Worm (Caenorhabditis elegans) whole organism, mixed stage, embryonic: ENCODE measurements around the gene C18B10.6.

Source experiments
- bed-3 ChIP-seq: fragments of 200-800 bp; sonication (Bioruptor generic); optimal IDR thresholded peaks from 3 replicates; lab custom pipeline; 2018; ENCODE audit warnings: mild to moderate bottlenecking, missing genetic modification characterization, moderate library complexity, missing compliant biosample characterization
- blmp-1 ChIP-seq: fragments of 150-350 bp; optimal IDR thresholded peaks from 2 replicates; lab custom pipeline; 2014; ENCODE audit warnings: missing biosample characterization, missing genetic modification characterization
- ces-1 ChIP-seq: fragments of 150-350 bp; optimal IDR thresholded peaks from 2 replicates; lab custom pipeline; 2014; ENCODE audit warnings: missing biosample characterization, missing genetic modification reagents, missing genetic modification characterization
- ham-2 ChIP-seq: fragments of 200-800 bp; sonication (Bioruptor generic); optimal IDR thresholded peaks from 2 replicates; lab custom pipeline; 2018; ENCODE audit warnings: mild to moderate bottlenecking, missing genetic modification characterization, missing compliant biosample characterization
- hlh-1 ChIP-seq: fragments of 150-350 bp; optimal IDR thresholded peaks from 2 replicates; lab custom pipeline; 2014; ENCODE audit warnings: missing biosample characterization, missing genetic modification reagents, missing genetic modification characterization
- lin-13 ChIP-seq: fragments of 150-350 bp; optimal IDR thresholded peaks from 2 replicates; lab custom pipeline; 2014; ENCODE audit warnings: missing biosample characterization, missing genetic modification characterization
- lin-32 ChIP-seq: fragments of 200-800 bp; sonication (Bioruptor generic); optimal IDR thresholded peaks from 2 replicates; lab custom pipeline; 2018; ENCODE audit warnings: mild to moderate bottlenecking, missing genetic modification characterization, missing compliant biosample characterization
- mep-1 ChIP-seq: fragments of 150-350 bp; optimal IDR thresholded peaks from 2 replicates; lab custom pipeline; 2017; ENCODE audit warnings: missing biosample characterization, missing genetic modification reagents, missing genetic modification characterization, inconsistent platforms
- nhr-28 ChIP-seq: fragments of 150-350 bp; optimal IDR thresholded peaks from 2 replicates; lab custom pipeline; 2014; ENCODE audit warnings: missing biosample characterization, missing genetic modification characterization
- nhr-76 ChIP-seq: sonication (generic microtip); optimal IDR thresholded peaks from 2 replicates; lab custom pipeline; 2017; ENCODE audit warnings: missing biosample characterization, missing genetic modification characterization
- sem-2 ChIP-seq: fragments of 200-800 bp; sonication (Bioruptor generic); optimal IDR thresholded peaks from 2 replicates; lab custom pipeline; 2018; ENCODE audit warnings: mild to moderate bottlenecking, missing genetic modification characterization, missing compliant biosample characterization
- unc-39 ChIP-seq: fragments of 150-350 bp; optimal IDR thresholded peaks from 2 replicates; lab custom pipeline; 2014; ENCODE audit warnings: missing biosample characterization, missing genetic modification characterization

DNA sequence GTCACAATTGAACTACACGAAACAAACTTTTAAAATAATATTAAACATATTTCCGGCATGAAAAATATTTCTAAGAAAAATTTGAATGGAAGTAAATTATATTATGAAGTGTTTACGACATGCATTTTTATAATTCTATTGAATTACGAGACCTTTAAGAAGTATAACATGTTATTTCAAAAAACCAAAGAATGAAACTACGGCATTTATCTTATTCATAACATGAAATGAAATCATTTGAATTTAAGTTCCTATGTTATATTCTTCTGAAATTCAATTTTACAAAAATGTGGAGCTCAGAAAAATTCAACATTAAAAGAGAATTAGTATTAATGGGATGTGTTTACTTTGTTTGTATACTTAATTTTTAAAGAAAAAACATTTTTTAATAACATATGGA is 49.8 kb downstream of the C18B10.6 start, which contains the start of gene srw-71:
- TF ChIP-seq sem-2 (GFP tag; lab: Kevin White, UChicago): no peak
- no peak for TF ChIP-seq hlh-1 (tag; lab: Kevin White, UChicago)
- no peak for TF ChIP-seq ces-1 (GFP tag; lab: Kevin White, UChicago)
- no peak for TF ChIP-seq nhr-28 (tag; lab: Kevin White, UChicago)
- TF ChIP-seq unc-39 (tag; lab: Kevin White, UChicago): no peak
- no peak for TF ChIP-seq nhr-76
- no peak for TF ChIP-seq ham-2
- TF ChIP-seq bed-3 (GFP tag; lab: Kevin White, UChicago): no peak
- no peak for TF ChIP-seq blmp-1 (tag; lab: Kevin White, UChicago)
- TF ChIP-seq lin-13: no peak
- TF ChIP-seq mep-1 (tag; lab: Kevin White, UChicago): no peak
- TF ChIP-seq lin-32 (GFP tag; lab: Kevin White, UChicago): no peak
